Fruit fly (Drosophila melanogaster) whole organism, embryonic: ENCODE measurements around the gene Tusp.

Source experiments
- Abd-B ChIP-seq: fragments of 200-800 bp; sonication (Bioruptor generic); optimal IDR thresholded peaks from 2 replicates; lab custom pipeline; 2018; ENCODE audit warnings: missing biosample characterization, mild to moderate bottlenecking, missing genetic modification characterization, moderate library complexity
- CG1792 ChIP-seq: fragments of 200-800 bp; sonication (Bioruptor generic); optimal IDR thresholded peaks from 2 replicates; lab custom pipeline; 2016; ENCODE audit warnings: missing biosample characterization, missing genetic modification characterization
- NK7.1 ChIP-seq: fragments of 200-800 bp; sonication (Bioruptor generic); optimal IDR thresholded peaks from 3 replicates; lab custom pipeline; 2016; ENCODE audit warnings: missing biosample characterization, missing genetic modification characterization
- Usf ChIP-seq: fragments of 200-800 bp; sonication (Bioruptor generic); optimal IDR thresholded peaks from 2 replicates; lab custom pipeline; 2017; ENCODE audit warnings: missing genotype, missing biosample characterization, missing genetic modification characterization
- bcd ChIP-seq: fragments of 200-800 bp; sonication (Bioruptor generic); optimal IDR thresholded peaks from 2 replicates; lab custom pipeline; 2017; ENCODE audit warnings: missing biosample characterization, mild to moderate bottlenecking, missing genetic modification characterization
- tx ChIP-seq: fragments of 200-800 bp; sonication (Bioruptor generic); optimal IDR thresholded peaks from 2 replicates; lab custom pipeline; 2016; ENCODE audit warnings: missing biosample characterization, missing genetic modification characterization

DNA sequence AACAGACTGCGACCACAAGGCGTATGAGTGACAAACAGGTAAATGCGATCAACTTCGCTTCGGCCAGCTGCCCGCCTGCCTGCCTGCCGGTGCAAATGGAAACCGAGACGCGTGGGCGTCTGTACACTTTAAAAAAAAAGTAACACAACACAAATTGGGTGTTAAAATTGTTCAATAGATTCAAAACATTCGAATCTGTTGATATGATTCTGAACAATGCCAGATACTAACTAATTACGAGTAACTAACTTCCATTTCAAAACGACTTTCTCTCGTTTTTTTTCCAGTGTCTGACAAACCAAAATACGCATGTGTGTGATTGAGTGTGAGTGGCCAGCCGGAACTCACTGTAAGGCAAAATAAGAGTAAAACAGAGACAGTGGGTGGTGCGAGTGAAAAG, 38.0 kb upstream of the Tusp start:
- TF ChIP-seq Usf (GFP tag; lab: Kevin White, UChicago) (no peak), CG1792 (GFP tag; lab: Kevin White, UChicago) (peak; percentile 88), bcd (GFP tag; lab: Kevin White, UChicago) (peak; percentile 90), Abd-B (GFP tag; lab: Kevin White, UChicago) (no peak), tx (peak; percentile 65), NK7.1 (GFP tag; lab: Kevin White, UChicago) (peak; percentile 91)
